Worm (Caenorhabditis elegans) whole organism, late embryonic: ENCODE results near the gene str-45.

Source experiments
- F13H6.1 ChIP-seq: sonication (generic microtip); optimal IDR thresholded peaks from 2 replicates; lab custom pipeline; 2016; ENCODE audit warnings: missing genetic modification characterization, missing compliant biosample characterization
- eyg-1 ChIP-seq: sonication (generic microtip); optimal IDR thresholded peaks from 2 replicates; lab custom pipeline; 2016; ENCODE audit warnings: missing genotype, missing genetic modification characterization, missing compliant biosample characterization
- lin-11 ChIP-seq: fragments of 200-800 bp; sonication (Bioruptor generic); optimal IDR thresholded peaks from 2 replicates; lab custom pipeline; 2018; ENCODE audit warnings: mild to moderate bottlenecking, missing genetic modification characterization, missing compliant biosample characterization

ce11 chrV:15143798-15144197, 15.0 kb upstream of the str-45 start, which contains the start of gene K08F9.4:
- TF ChIP-seq F13H6.1 (tag; lab: Kevin White, UChicago) (no peak), lin-11 (no peak), eyg-1 (tag; lab: Kevin White, UChicago) (no peak)
